Worm (Caenorhabditis elegans): Measurements from ENCODE around the gene Y53G8AR.6.

Gene Y53G8AR.6

ce11 chrIII:3248307-3249037 lies 46.1 kb upstream of the Y53G8AR.6 start, which contains the start of gene nduf-9 (continued):
- no peak for TF ChIP-seq nhr-76 (tag; optimal IDR thresholded peaks at IDR 0.05)
- TF ChIP-seq ceh-82 (tag; optimal IDR thresholded peaks at IDR 0.05) = peak in 2 of 3 experiments; percentile 52 to 58
- TF ChIP-seq pqm-1 (tag; optimal IDR thresholded peaks at IDR 0.05) = no peak
- no peak for TF ChIP-seq ceh-8 (GFP tag; optimal IDR thresholded peaks at IDR 0.05)
- TF ChIP-seq snpc-4 (tag; optimal IDR thresholded peaks at IDR 0.05) = no peak
- no peak for TF ChIP-seq nhr-71 (tag; optimal IDR thresholded peaks at IDR 0.05)
- TF ChIP-seq blmp-1 (tag; optimal IDR thresholded peaks at IDR 0.05) = peak; percentile 23
- no peak for TF ChIP-seq mab-9 (GFP tag; IDR thresholded peaks at IDR 0.05)
- no peak for TF ChIP-seq ceh-90 (tag; optimal IDR thresholded peaks at IDR 0.05)
- no peak for TF ChIP-seq ztf-4 (tag; optimal IDR thresholded peaks at IDR 0.05)
- no peak for TF ChIP-seq unc-30 (tag; optimal IDR thresholded peaks at IDR 0.05)
- TF ChIP-seq ama-1 (optimal IDR thresholded peaks at IDR 0.05) = no peak
- TF ChIP-seq swsn-7 (tag; optimal IDR thresholded peaks at IDR 0.05) = peak; percentile 11

ce11 chrIII:3249038-3249420 lies 45.5 kb upstream of the Y53G8AR.6 start:
- no peak for TF ChIP-seq grh-1 (GFP tag; IDR thresholded peaks at IDR 0.05)
- no peak for TF ChIP-seq efl-1 (optimal IDR thresholded peaks at IDR 0.05)
- TF ChIP-seq efl-1 (GFP tag; optimal IDR thresholded peaks at IDR 0.05 in 1 of 2) = peak in 1 of 2 experiments; percentile 52
- no peak for TF ChIP-seq unc-86 (tag; optimal IDR thresholded peaks at IDR 0.05)
- no peak for TF ChIP-seq hlh-17 (GFP tag; optimal IDR thresholded peaks at IDR 0.05; ENCODE audit: borderline replicate concordance)
- peak in 1 of 2 experiments; percentile 18 for TF ChIP-seq ztf-11 (tag; optimal IDR thresholded peaks at IDR 0.05)
- TF ChIP-seq ceh-88 (GFP tag; IDR thresholded peaks at IDR 0.05) = no peak
- no peak for TF ChIP-seq lin-14 (GFP tag; optimal IDR thresholded peaks at IDR 0.05)
- TF ChIP-seq xbp-1 (tag; optimal IDR thresholded peaks at IDR 0.05) = no peak
- TF ChIP-seq fkh-4 (tag; optimal IDR thresholded peaks at IDR 0.05; ENCODE audit: borderline replicate concordance) = no peak
- TF ChIP-seq sox-4 (tag; optimal IDR thresholded peaks at IDR 0.05) = no peak
- no peak for TF ChIP-seq ceh-8 (GFP tag; optimal IDR thresholded peaks at IDR 0.05)
- no peak for TF ChIP-seq rnt-1 (tag; optimal IDR thresholded peaks at IDR 0.05)
- no peak for TF ChIP-seq tbx-2 (tag; optimal IDR thresholded peaks at IDR 0.05)
- peak; percentile 32 for TF ChIP-seq irx-1 (tag; optimal IDR thresholded peaks at IDR 0.05)
- TF ChIP-seq nhr-47 (tag; optimal IDR thresholded peaks at IDR 0.05) = peak; percentile 21
- no peak for TF ChIP-seq unc-98 (GFP tag; IDR thresholded peaks at IDR 0.05)
- TF ChIP-seq skn-1 (tag; optimal IDR thresholded peaks at IDR 0.05) = no peak
- no peak for TF ChIP-seq mab-9 (GFP tag; IDR thresholded peaks at IDR 0.05)
- TF ChIP-seq zip-4 (GFP tag; optimal IDR thresholded peaks at IDR 0.05) = no peak
- no peak for TF ChIP-seq nhr-20 (tag; optimal IDR thresholded peaks at IDR 0.05)
- TF ChIP-seq mdl-1 (tag; optimal IDR thresholded peaks at IDR 0.05) = no peak
- TF ChIP-seq nhr-90 (tag; optimal IDR thresholded peaks at IDR 0.05; ENCODE audit: poor library complexity) = peak; percentile 56
- no peak for TF ChIP-seq zag-1 (tag; optimal IDR thresholded peaks at IDR 0.05)
- no peak for TF ChIP-seq Y116A8C.19 (tag; optimal IDR thresholded peaks at IDR 0.05; ENCODE audit: borderline replicate concordance)
- no peak for TF ChIP-seq fkh-10 (GFP tag; optimal IDR thresholded peaks at IDR 0.05)
- no peak for TF ChIP-seq nhr-76 (tag; optimal IDR thresholded peaks at IDR 0.05)
- no peak for TF ChIP-seq elt-3 (tag; optimal IDR thresholded peaks at IDR 0.05)
- peak; percentile 64 for TF ChIP-seq nhr-85 (tag)
- no peak for TF ChIP-seq lin-35 (GFP tag; optimal IDR thresholded peaks at IDR 0.05)

ce11 chrIII:3250596-3251112 lies 43.9 kb upstream of the Y53G8AR.6 start, which contains the start of gene Y53G8AL.4:
TSS of gene Y53G8AL.4 (minus strand) at chrIII:3250646.
- TF ChIP-seq egl-13 (tag; optimal IDR thresholded peaks at IDR 0.05) = no peak
- TF ChIP-seq efl-1 (optimal IDR thresholded peaks at IDR 0.05) = no peak
- TF ChIP-seq efl-1 (GFP tag; optimal IDR thresholded peaks at IDR 0.05 in 1 of 2) = peak in 1 of 2 experiments; percentile 92

Data from whole organism, L1 larva.